Worm (Caenorhabditis elegans) whole organism, L1 larva: ENCODE results near the gene apn-1.

ENCODE experiments used
- C34B4.2 ChIP-seq: sonication (generic microtip); optimal IDR thresholded peaks from 2 replicates; lab custom pipeline; 2017; ENCODE audit warnings: mild to moderate bottlenecking, missing genetic modification characterization, missing compliant biosample characterization
- F16B12.6 ChIP-seq: fragments of 150-350 bp; optimal IDR thresholded peaks from 2 replicates; lab custom pipeline; 2014; ENCODE audit warnings: missing biosample characterization, missing genetic modification characterization
- aha-1 ChIP-seq: fragments of 150-350 bp; optimal IDR thresholded peaks from 2 replicates; lab custom pipeline; 2014; ENCODE audit warnings: missing biosample characterization, missing genetic modification characterization
- alr-1 ChIP-seq: fragments of 200-800 bp; sonication (Bioruptor generic); optimal IDR thresholded peaks from 2 replicates; lab custom pipeline; 2018; ENCODE audit warnings: borderline replicate concordance, mild to moderate bottlenecking, missing genetic modification characterization, missing compliant biosample characterization
- blmp-1 ChIP-seq: fragments of 150-350 bp; optimal IDR thresholded peaks from 2 replicates; lab custom pipeline; 2014; ENCODE audit warnings: missing biosample characterization, missing genetic modification characterization
- ceh-88 ChIP-seq: fragments of 200-800 bp; sonication (Bioruptor generic); IDR thresholded peaks from 2 replicates; pipeline ENCODE4 v1.3.6; 2022; ENCODE audit warnings: missing genetic modification characterization, missing compliant biosample characterization
- dpl-1 ChIP-seq, 3 experiments: fragments of 150-350 bp in 2 of 3; sonication (generic microtip) in 1 of 3; optimal IDR thresholded peaks; 2 replicates each; lab custom pipeline; 2014 to 2017; ENCODE audit warnings: missing biosample characterization in 3 of 3, missing genetic modification characterization in 3 of 3, missing genetic modification reagents in 3 of 3
- efl-1 ChIP-seq, 4 experiments: fragments of 150-350 bp; optimal IDR thresholded peaks in 3 of 4; peaks in 1 of 4; 1 replicate in 1 of 4; 2 replicates in 3 of 4; lab custom pipeline; 2014; ENCODE audit warnings: missing biosample characterization in 2 of 4, missing genetic modification characterization in 2 of 4, missing genetic modification reagents in 2 of 4
- efl-3 ChIP-seq: fragments of 200-800 bp; sonication (Bioruptor generic); optimal IDR thresholded peaks from 2 replicates; lab custom pipeline; 2018; ENCODE audit warnings: mild to moderate bottlenecking, missing genetic modification characterization, missing compliant biosample characterization
- elt-2 ChIP-seq: sonication (generic microtip); optimal IDR thresholded peaks from 2 replicates; lab custom pipeline; 2016; ENCODE audit warnings: missing genetic modification characterization, mild to moderate bottlenecking, inconsistent platforms, missing compliant biosample characterization, missing genetic modification reagents
- fkh-4 ChIP-seq: sonication (generic microtip); optimal IDR thresholded peaks from 2 replicates; lab custom pipeline; 2016; ENCODE audit warnings: missing compliant biosample characterization, missing genetic modification characterization, borderline replicate concordance
- fkh-8 ChIP-seq: sonication (generic microtip); optimal IDR thresholded peaks from 2 replicates; lab custom pipeline; 2016; ENCODE audit warnings: mild to moderate bottlenecking, missing genetic modification characterization, missing compliant biosample characterization
- hpl-2 ChIP-seq: fragments of 150-350 bp; optimal IDR thresholded peaks from 2 replicates; lab custom pipeline; 2014; ENCODE audit warnings: missing biosample characterization, missing genetic modification reagents, missing genetic modification characterization
- irx-1 ChIP-seq: sonication (generic microtip); optimal IDR thresholded peaks from 2 replicates; lab custom pipeline; 2016; ENCODE audit warnings: missing genetic modification characterization, missing compliant biosample characterization
- lin-14 ChIP-seq: fragments of 200-800 bp; sonication (Bioruptor generic); optimal IDR thresholded peaks from 2 replicates; lab custom pipeline; 2018; ENCODE audit warnings: mild to moderate bottlenecking, missing genetic modification characterization, moderate library complexity, missing compliant biosample characterization
- lin-15B ChIP-seq: fragments of 150-350 bp; sonication (generic microtip); optimal IDR thresholded peaks from 3 replicates; lab custom pipeline; 2014; ENCODE audit warnings: missing biosample characterization, missing genetic modification characterization
- lin-35 ChIP-seq, 2 experiments: fragments of 150-350 bp; optimal IDR thresholded peaks; 2 replicates each; lab custom pipeline; 2014; ENCODE audit warnings: missing biosample characterization in 2 of 2, missing genetic modification characterization in 2 of 2, missing genetic modification reagents in 2 of 2
- lir-3 ChIP-seq: sonication (generic microtip); optimal IDR thresholded peaks from 2 replicates; lab custom pipeline; 2016; ENCODE audit warnings: mild to moderate bottlenecking, missing genetic modification characterization, moderate library complexity, missing compliant biosample characterization; ENCODE audit not compliant: poor library complexity
- lsy-2 ChIP-seq, 2 experiments: fragments of 150-350 bp; optimal IDR thresholded peaks; 2 replicates each; lab custom pipeline; 2014; ENCODE audit warnings: missing biosample characterization in 2 of 2, missing genetic modification characterization in 2 of 2
- mdl-1 ChIP-seq, 2 experiments: fragments of 150-350 bp; optimal IDR thresholded peaks; 2 replicates each; lab custom pipeline; 2014 to 2017; ENCODE audit warnings: missing biosample characterization in 2 of 2, missing genetic modification characterization in 2 of 2, inconsistent platforms in 1 of 2
- mep-1 ChIP-seq: fragments of 150-350 bp; optimal IDR thresholded peaks from 2 replicates; lab custom pipeline; 2014; ENCODE audit warnings: missing biosample characterization, missing genetic modification characterization
- nhr-12 ChIP-seq: sonication (generic microtip); optimal IDR thresholded peaks from 2 replicates; lab custom pipeline; 2017; ENCODE audit warnings: missing biosample characterization, missing genetic modification characterization
- nhr-20 ChIP-seq: sonication (generic microtip); optimal IDR thresholded peaks from 2 replicates; lab custom pipeline; 2016; ENCODE audit warnings: mild to moderate bottlenecking, missing genetic modification characterization, missing compliant biosample characterization
- nhr-47 ChIP-seq: sonication (generic microtip); optimal IDR thresholded peaks from 2 replicates; lab custom pipeline; 2016; ENCODE audit warnings: mild to moderate bottlenecking, missing genetic modification characterization, moderate library complexity, missing compliant biosample characterization
- nhr-77 ChIP-seq: fragments of 150-350 bp; optimal IDR thresholded peaks from 2 replicates; lab custom pipeline; 2014; ENCODE audit warnings: missing biosample characterization, missing genetic modification characterization
- nhr-90 ChIP-seq: sonication (generic microtip); optimal IDR thresholded peaks from 2 replicates; lab custom pipeline; 2016; ENCODE audit warnings: mild to moderate bottlenecking, missing genetic modification characterization, missing compliant biosample characterization; ENCODE audit not compliant: poor library complexity
- pag-3 ChIP-seq: sonication (generic microtip); optimal IDR thresholded peaks from 2 replicates; lab custom pipeline; 2017; ENCODE audit warnings: missing genetic modification characterization, mild to moderate bottlenecking, missing compliant biosample characterization, antibody characterized with exemption, borderline replicate concordance; ENCODE audit not compliant: insufficient read depth
- rnt-1 ChIP-seq: sonication (generic microtip); optimal IDR thresholded peaks from 2 replicates; lab custom pipeline; 2016; ENCODE audit warnings: mild to moderate bottlenecking, missing genetic modification characterization, moderate library complexity, missing compliant biosample characterization
- snpc-4 ChIP-seq: fragments of 150-350 bp; optimal IDR thresholded peaks from 2 replicates; lab custom pipeline; 2014; ENCODE audit warnings: missing biosample characterization, missing genetic modification characterization
- sox-4 ChIP-seq: sonication (generic microtip); optimal IDR thresholded peaks from 2 replicates; lab custom pipeline; 2016; ENCODE audit warnings: missing genetic modification characterization, missing compliant biosample characterization
- unc-62 ChIP-seq: fragments of 150-350 bp; optimal IDR thresholded peaks from 2 replicates; lab custom pipeline; 2014; ENCODE audit warnings: missing biosample characterization, missing genetic modification reagents, missing genetic modification characterization
- unc-86 ChIP-seq: sonication (generic microtip); optimal IDR thresholded peaks from 2 replicates; lab custom pipeline; 2016; ENCODE audit warnings: missing genetic modification characterization, missing compliant biosample characterization
- unc-98 ChIP-seq: fragments of 200-800 bp; sonication (Bioruptor generic); IDR thresholded peaks from 2 replicates; pipeline ENCODE4 v1.3.6; 2022; ENCODE audit warnings: missing genetic modification characterization, missing compliant biosample characterization
- ztf-4 ChIP-seq: fragments of 150-350 bp; optimal IDR thresholded peaks from 2 replicates; lab custom pipeline; 2014; ENCODE audit warnings: missing biosample characterization, missing genetic modification characterization

Gene apn-1

ce11 chrII:8028246-8028694, 19.1 kb upstream of the apn-1 start (continued):
- TF ChIP-seq alr-1 (tag; lab: Kevin White, UChicago): no peak
- peak; percentile 16 for TF ChIP-seq mep-1 (tag; lab: Kevin White, UChicago)

DNA sequence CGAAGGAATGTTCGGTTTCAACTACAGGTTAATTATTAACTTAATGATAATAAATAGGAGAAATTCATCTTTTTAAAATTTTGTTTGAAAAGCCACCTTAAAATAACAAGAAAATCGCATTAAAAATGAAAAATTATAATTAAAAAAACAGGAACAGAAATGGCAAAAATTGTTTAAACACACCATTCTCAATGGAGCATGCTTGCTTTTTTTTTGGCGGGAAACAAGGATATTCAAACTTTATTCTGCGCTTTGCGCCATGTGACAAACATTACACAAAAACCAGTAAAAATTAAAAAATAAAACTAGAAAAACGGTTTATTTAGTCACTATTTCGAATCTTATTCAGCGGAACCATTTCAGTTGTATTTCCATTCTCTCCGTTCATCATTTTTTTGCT, 18.6 kb upstream of the apn-1 start:
- TF ChIP-seq dpl-1 (GFP tag; optimal IDR thresholded peaks at IDR 0.05; lab: Kevin White, UChicago): peak; percentile 28 to 50 (median 35)
- TF ChIP-seq nhr-77 (tag; lab: Kevin White, UChicago): no peak
- TF ChIP-seq efl-1 (optimal IDR thresholded peaks at IDR 0.05; lab: Kevin White, UChicago): peak; percentile 33 to 38
- peak; percentile 59 to 95 for TF ChIP-seq efl-1 (GFP tag; optimal IDR thresholded peaks at IDR 0.05 in 1 of 2; lab: Kevin White, UChicago)

- no peak for TF ChIP-seq ztf-4 (tag; lab: Kevin White, UChicago)
- no peak for TF ChIP-seq sox-4 (tag; lab: Kevin White, UChicago)
- TF ChIP-seq elt-2 (tag; lab: Kevin White, UChicago): peak; percentile 53
- TF ChIP-seq F16B12.6 (tag; lab: Kevin White, UChicago): no peak
- no peak for TF ChIP-seq efl-3 (GFP tag; lab: Kevin White, UChicago)
- TF ChIP-seq, all 84 proteins: peak for 1
These were observed 14.7 kb upstream of the apn-1 start, which contains the start of gene nrf-6 for ce11 chrII:8032657-8033056. TSS of gene nrf-6 (minus strand) at chrII:8032708.

DNA sequence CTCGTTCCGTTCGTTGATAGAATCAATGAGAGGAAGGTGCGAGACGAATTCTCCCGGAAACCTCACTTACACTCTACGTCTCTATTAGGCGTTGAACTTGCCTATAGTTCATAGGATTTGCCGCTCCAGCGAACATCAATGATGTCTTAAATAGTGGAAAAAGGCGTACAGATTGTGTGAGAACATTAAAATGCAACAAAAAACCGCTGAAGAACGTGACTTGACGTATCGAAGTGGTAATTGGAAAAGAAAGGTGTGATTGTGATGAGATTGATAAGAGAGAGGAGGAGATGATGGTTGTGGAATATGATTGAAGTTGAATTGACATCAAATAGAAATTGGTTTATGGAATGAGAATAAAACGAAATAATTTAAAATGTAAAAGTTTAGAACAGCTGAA, 13.4 kb upstream of the apn-1 start:
- no peak for TF ChIP-seq unc-86 (tag; lab: Kevin White, UChicago)
- TF ChIP-seq blmp-1 (tag; lab: Kevin White, UChicago): peak; percentile 26
- no peak for TF ChIP-seq nhr-90 (tag; lab: Kevin White, UChicago)
- TF ChIP-seq snpc-4 (tag; lab: Kevin White, UChicago): no peak
- peak in 1 of 2 experiments; percentile 8 for TF ChIP-seq lsy-2 (tag; optimal IDR thresholded peaks at IDR 0.05; lab: Kevin White, UChicago)
- no peak for TF ChIP-seq efl-1 (optimal IDR thresholded peaks at IDR 0.05; lab: Kevin White, UChicago)
- peak in 1 of 2 experiments; percentile 16 for TF ChIP-seq efl-1 (GFP tag; optimal IDR thresholded peaks at IDR 0.05 in 1 of 2; lab: Kevin White, UChicago)
- TF ChIP-seq lin-14 (GFP tag; lab: Kevin White, UChicago): peak; percentile 51
- no peak for TF ChIP-seq C34B4.2 (tag; lab: Kevin White, UChicago)
- TF ChIP-seq rnt-1 (tag; lab: Kevin White, UChicago): no peak
- no peak for TF ChIP-seq aha-1 (tag; lab: Kevin White, UChicago)
- peak in 1 of 2 experiments; percentile 21 for TF ChIP-seq lin-35 (GFP tag; optimal IDR thresholded peaks at IDR 0.05; lab: Kevin White, UChicago)
- TF ChIP-seq mep-1 (tag; lab: Kevin White, UChicago): peak; percentile 6
- TF ChIP-seq mdl-1 (tag; optimal IDR thresholded peaks at IDR 0.05; lab: Kevin White, UChicago): no peak
- TF ChIP-seq, all 84 proteins: peak for 6

DNA sequence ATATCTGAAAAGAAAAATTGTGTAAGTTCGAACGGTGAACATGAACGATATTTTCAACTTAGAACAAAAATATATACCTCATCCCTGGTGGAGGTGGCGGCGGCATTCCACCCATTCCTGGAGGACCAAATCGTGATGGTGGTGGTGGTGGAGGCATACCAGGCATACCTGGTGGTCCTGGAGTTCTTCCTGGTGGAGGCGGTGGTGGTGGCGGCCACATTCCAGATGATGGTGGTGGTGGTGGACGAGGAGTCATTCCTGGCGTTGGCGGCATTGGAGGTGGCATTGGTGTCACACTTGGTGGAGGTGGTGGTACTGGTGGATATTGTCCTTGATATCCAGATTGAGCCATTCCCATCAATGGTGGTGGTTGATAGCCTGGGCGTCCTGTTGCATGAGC, 12.7 kb upstream of the apn-1 start:
- no peak for TF ChIP-seq unc-62 (GFP tag; lab: Kevin White, UChicago)
- no peak for TF ChIP-seq nhr-20 (tag; lab: Kevin White, UChicago)
- TF ChIP-seq pag-3 (tag; lab: Kevin White, UChicago): no peak
- no peak for TF ChIP-seq nhr-12 (tag; lab: Kevin White, UChicago)
- no peak for TF ChIP-seq mdl-1 (tag; optimal IDR thresholded peaks at IDR 0.05; lab: Kevin White, UChicago)
- TF ChIP-seq F16B12.6 (tag; lab: Kevin White, UChicago): no peak
- no peak for TF ChIP-seq irx-1 (tag; lab: Kevin White, UChicago)
- TF ChIP-seq nhr-47 (tag; lab: Kevin White, UChicago): no peak
- TF ChIP-seq hpl-2 (GFP tag; lab: Kevin White, UChicago): no peak
- no peak for TF ChIP-seq efl-3 (GFP tag; lab: Kevin White, UChicago)
- no peak for TF ChIP-seq unc-86 (tag; lab: Kevin White, UChicago)
- TF ChIP-seq mep-1 (tag; lab: Kevin White, UChicago): no peak
- no peak for TF ChIP-seq unc-98 (GFP tag; lab: Robert Waterston, UW)
- no peak for TF ChIP-seq ceh-88 (GFP tag; lab: Robert Waterston, UW)
- TF ChIP-seq lin-15B: no peak
- no peak for TF ChIP-seq fkh-4 (tag; lab: Kevin White, UChicago)
- TF ChIP-seq lir-3 (tag; lab: Kevin White, UChicago): no peak
- no peak for TF ChIP-seq fkh-8 (tag; lab: Kevin White, UChicago)
- TF ChIP-seq, all 84 proteins: peak for 0
